Worm (Caenorhabditis elegans): ENCODE measurements around the gene dhs-5.

The dhs-5 gene

ce11 chrII:5453547-5453946 lies at the start of gene dhs-5:
Gene dhs-5 (plus strand): TSS chrII:5453847.
- TF ChIP-seq efl-1 (GFP tag; optimal IDR thresholded peaks at IDR 0.05) (no peak), K12H6.12 (tag; optimal IDR thresholded peaks at IDR 0.05) (no peak), madf-3 (GFP tag; IDR thresholded peaks at IDR 0.05) (no peak), F57A8.1 (GFP tag; optimal IDR thresholded peaks at IDR 0.05) (no peak), ceh-100 (GFP tag; IDR thresholded peaks at IDR 0.05) (no peak), Y53F4B.3 (GFP tag; IDR thresholded peaks at IDR 0.05) (no peak), mel-28 (tag; optimal IDR thresholded peaks at IDR 0.05; ENCODE audit: borderline replicate concordance) (no peak), Y95B8A.8 (GFP tag; IDR thresholded peaks at IDR 0.05) (no peak), snpc-4 (GFP tag; optimal IDR thresholded peaks at IDR 0.05) (no peak), snpc-4 (tag; optimal IDR thresholded peaks at IDR 0.05) (no peak), sptf-2 (GFP tag; optimal IDR thresholded peaks at IDR 0.05) (no peak), nfyb-1 (GFP tag; IDR thresholded peaks at IDR 0.05) (no peak), ceh-40 (GFP tag; IDR thresholded peaks at IDR 0.05) (no peak), hmg-20 (GFP tag; IDR thresholded peaks at IDR 0.05) (no peak), B0336.3 (GFP tag; IDR thresholded peaks at IDR 0.05) (no peak), athp-1 (tag; optimal IDR thresholded peaks at IDR 0.05) (no peak), nhr-80 (tag; optimal IDR thresholded peaks at IDR 0.05) (no peak), lin-26 (GFP tag; IDR thresholded peaks at IDR 0.05) (no peak), bed-1 (GFP tag; IDR thresholded peaks at IDR 0.05) (no peak), fkh-3 (tag; optimal IDR thresholded peaks at IDR 0.05) (no peak)

ce11 chrII:5407548-5407947 lies 46.1 kb upstream of the dhs-5 start, which contains the start of gene clec-141:
Gene clec-141 (minus strand): TSS chrII:5407648.
- TF ChIP-seq snpc-4 (GFP tag; optimal IDR thresholded peaks at IDR 0.05) (no peak), snpc-4 (tag; optimal IDR thresholded peaks at IDR 0.05) (no peak), efl-1 (GFP tag; optimal IDR thresholded peaks at IDR 0.05) (no peak), hmg-1.2 (GFP tag; IDR thresholded peaks at IDR 0.05) (no peak), ztf-18 (tag; optimal IDR thresholded peaks at IDR 0.05) (no peak), zfh-2 (GFP tag; conservative IDR thresholded peaks at IDR 0.05) (no peak), ztf-28 (GFP tag; IDR thresholded peaks at IDR 0.05) (no peak), ztf-26 (tag; optimal IDR thresholded peaks at IDR 0.05) (no peak), egl-18 (GFP tag; IDR thresholded peaks at IDR 0.05) (no peak), Y53G8AR.9 (GFP tag; conservative IDR thresholded peaks at IDR 0.05) (no peak)

- TF ChIP-seq rpc-1 (optimal IDR thresholded peaks at IDR 0.05) (no peak), rpc-1 (tag; optimal IDR thresholded peaks at IDR 0.05) (no peak), sdz-38 (tag; optimal IDR thresholded peaks at IDR 0.05) (no peak), ztf-3 (GFP tag; optimal IDR thresholded peaks at IDR 0.05) (no peak), ceh-58 (GFP tag; IDR thresholded peaks at IDR 0.05) (no peak), lir-1 (GFP tag; conservative IDR thresholded peaks at IDR 0.05) (no peak), chd-7 (tag; optimal IDR thresholded peaks at IDR 0.05) (no peak), Y67H2A.10 (GFP tag; conservative IDR thresholded peaks at IDR 0.05) (no peak), sea-2 (GFP tag; IDR thresholded peaks at IDR 0.05) (no peak), F57A8.1 (GFP tag; optimal IDR thresholded peaks at IDR 0.05) (no peak), unc-130 (GFP tag; optimal IDR thresholded peaks at IDR 0.05) (no peak), ceh-100 (GFP tag; IDR thresholded peaks at IDR 0.05) (no peak), ekl-4 (GFP tag; IDR thresholded peaks at IDR 0.05) (no peak), ZK185.1 (tag; optimal IDR thresholded peaks at IDR 0.05; ENCODE audit: poor library complexity, severe bottlenecking) (no peak), zim-3 (tag; optimal IDR thresholded peaks at IDR 0.05) (no peak), pha-4 (tag; optimal IDR thresholded peaks at IDR 0.05) (no peak), ztf-26 (tag; optimal IDR thresholded peaks at IDR 0.05) (no peak), ztf-22 (GFP tag; optimal IDR thresholded peaks at IDR 0.05) (no peak), Y95B8A.8 (GFP tag; IDR thresholded peaks at IDR 0.05) (no peak), Y56A3A.18 (GFP tag; IDR thresholded peaks at IDR 0.05) (no peak)
Observed at ce11 chrII:5408924-5409323, 44.7 kb upstream of the dhs-5 start, which contains the start of the genes EEED8.12 and EEED8.4. Gene EEED8.12 (minus strand): TSS chrII:5409024. Gene EEED8.4 (plus strand): TSS chrII:5409319.
